Fruit fly (Drosophila melanogaster) whole organism, pupa: ENCODE data around the gene Cyp313a5.

Experiments
- CG10348 ChIP-seq: fragments of 200-800 bp; sonication (Bioruptor generic); IDR thresholded peaks from 2 replicates; pipeline ENCODE4 v1.3.6; 2022; ENCODE audit warnings: missing biosample characterization, missing genetic modification characterization
- CG12605 ChIP-seq: fragments of 200-800 bp; sonication (Bioruptor generic); IDR thresholded peaks from 2 replicates; pipeline ENCODE4 v1.3.6; 2022; ENCODE audit warnings: missing biosample characterization, missing genetic modification characterization
- CG13204 ChIP-seq: fragments of 200-800 bp; sonication (Bioruptor generic); optimal IDR thresholded peaks from 2 replicates; lab custom pipeline; 2018; ENCODE audit warnings: missing biosample characterization, mild to moderate bottlenecking, missing genetic modification characterization, moderate library complexity
- CG14655 ChIP-seq: fragments of 200-800 bp; sonication (Bioruptor generic); optimal IDR thresholded peaks from 3 replicates; lab custom pipeline; 2017; ENCODE audit warnings: mild to moderate bottlenecking, missing biosample characterization, missing genetic modification reagents, missing genetic modification characterization
- CG15710 ChIP-seq: fragments of 200-800 bp; sonication (Bioruptor generic); optimal IDR thresholded peaks from 2 replicates; lab custom pipeline; 2018; ENCODE audit warnings: missing biosample characterization, mild to moderate bottlenecking, missing genetic modification characterization, moderate library complexity
- CG17806 ChIP-seq: fragments of 200-800 bp; sonication (Bioruptor generic); optimal IDR thresholded peaks from 2 replicates; lab custom pipeline; 2018; ENCODE audit warnings: missing biosample characterization, mild to moderate bottlenecking, missing genetic modification characterization, moderate library complexity
- CG32121 ChIP-seq: fragments of 200-800 bp; sonication (Bioruptor generic); IDR thresholded peaks from 2 replicates; pipeline ENCODE4 v1.3.6; 2022; ENCODE audit warnings: missing biosample characterization, missing genetic modification characterization
- CG34367 ChIP-seq: fragments of 200-800 bp; sonication (Bioruptor generic); optimal IDR thresholded peaks from 2 replicates; lab custom pipeline; 2018; ENCODE audit warnings: missing biosample characterization, mild to moderate bottlenecking, missing genetic modification characterization
- CG4496 ChIP-seq: fragments of 200-800 bp; sonication (Bioruptor generic); IDR thresholded peaks from 3 replicates; pipeline ENCODE4 v1.3.6; 2022; ENCODE audit warnings: missing biosample characterization, missing genetic modification characterization
- CG8159 ChIP-seq: fragments of 200-800 bp; sonication (Bioruptor generic); optimal IDR thresholded peaks from 3 replicates; lab custom pipeline; 2018; ENCODE audit warnings: missing biosample characterization, mild to moderate bottlenecking, missing genetic modification characterization, moderate library complexity
- CG8301 ChIP-seq: fragments of 200-800 bp; sonication (Bioruptor generic); optimal IDR thresholded peaks from 2 replicates; lab custom pipeline; 2018; ENCODE audit warnings: missing biosample characterization, mild to moderate bottlenecking, missing genetic modification characterization
- CG9948 ChIP-seq: fragments of 200-800 bp; sonication (Bioruptor generic); optimal IDR thresholded peaks from 2 replicates; lab custom pipeline; 2018; ENCODE audit warnings: missing biosample characterization, mild to moderate bottlenecking, missing genetic modification characterization, moderate library complexity
- D1 ChIP-seq: fragments of 200-800 bp; sonication (Bioruptor generic); optimal IDR thresholded peaks from 2 replicates; lab custom pipeline; 2018; ENCODE audit warnings: missing biosample characterization, mild to moderate bottlenecking, missing genetic modification characterization, moderate library complexity
- EcR ChIP-seq: fragments of 200-800 bp; sonication (Bioruptor generic); optimal IDR thresholded peaks from 3 replicates; lab custom pipeline; 2019; ENCODE audit warnings: missing biosample characterization, missing genetic modification characterization, mild to moderate bottlenecking, moderate library complexity, missing genetic modification reagents
- Ets98B ChIP-seq: fragments of 200-800 bp; sonication (Bioruptor generic); IDR thresholded peaks from 2 replicates; pipeline ENCODE4 v1.3.6; 2022; ENCODE audit warnings: missing biosample characterization, missing genetic modification characterization
- Pif1A ChIP-seq: fragments of 200-800 bp; sonication (Bioruptor generic); optimal IDR thresholded peaks from 3 replicates; lab custom pipeline; 2016; ENCODE audit warnings: missing biosample characterization, missing genetic modification characterization
- Pif1B ChIP-seq: fragments of 200-800 bp; sonication (Bioruptor generic); optimal IDR thresholded peaks from 3 replicates; lab custom pipeline; 2016; ENCODE audit warnings: missing biosample characterization, missing genetic modification characterization
- Snoo ChIP-seq: fragments of 200-800 bp; sonication (Bioruptor generic); optimal IDR thresholded peaks from 3 replicates; lab custom pipeline; 2017; ENCODE audit warnings: missing biosample characterization, mild to moderate bottlenecking, missing genetic modification characterization, inconsistent platforms
- fd96Ca ChIP-seq: fragments of 200-800 bp; sonication (Bioruptor generic); IDR thresholded peaks from 3 replicates; pipeline ENCODE4 v1.3.6; 2022; ENCODE audit warnings: missing biosample characterization, missing genetic modification characterization
- gl ChIP-seq: fragments of 200-800 bp; sonication (Bioruptor generic); optimal IDR thresholded peaks from 2 replicates; lab custom pipeline; 2018; ENCODE audit warnings: missing biosample characterization, mild to moderate bottlenecking, missing genetic modification characterization
- rn ChIP-seq: fragments of 200-800 bp; sonication (Bioruptor generic); IDR thresholded peaks from 2 replicates; pipeline ENCODE4 v1.3.6; 2022; ENCODE audit warnings: missing biosample characterization, missing genetic modification characterization

Cyp313a5 gene

DNA sequence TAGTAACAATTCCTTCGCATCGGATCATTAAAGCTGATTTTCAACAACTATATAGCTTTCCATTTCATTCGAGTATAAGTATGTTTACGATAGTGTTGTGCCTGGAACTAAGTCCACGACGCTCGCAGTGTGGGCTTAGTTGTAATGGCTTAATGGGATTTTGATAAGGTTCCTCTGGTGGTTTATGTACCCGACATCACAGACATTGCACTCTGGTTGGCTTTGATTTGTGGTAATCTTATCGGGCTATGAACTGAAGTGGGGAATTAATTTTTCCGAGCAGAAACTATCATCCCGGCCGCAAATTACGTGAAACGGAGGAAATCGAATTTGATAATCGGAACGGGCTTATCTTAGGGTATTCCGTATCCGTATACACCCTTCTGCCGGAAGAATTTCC is 22.9 kb downstream of the Cyp313a5 start:
- TF ChIP-seq CG15710: no peak
- no peak for TF ChIP-seq Snoo (tag; lab: Kevin White, UChicago)
- no peak for TF ChIP-seq fd96Ca (GFP tag; lab: Robert Waterston, UW)
- no peak for TF ChIP-seq CG13204

DNA sequence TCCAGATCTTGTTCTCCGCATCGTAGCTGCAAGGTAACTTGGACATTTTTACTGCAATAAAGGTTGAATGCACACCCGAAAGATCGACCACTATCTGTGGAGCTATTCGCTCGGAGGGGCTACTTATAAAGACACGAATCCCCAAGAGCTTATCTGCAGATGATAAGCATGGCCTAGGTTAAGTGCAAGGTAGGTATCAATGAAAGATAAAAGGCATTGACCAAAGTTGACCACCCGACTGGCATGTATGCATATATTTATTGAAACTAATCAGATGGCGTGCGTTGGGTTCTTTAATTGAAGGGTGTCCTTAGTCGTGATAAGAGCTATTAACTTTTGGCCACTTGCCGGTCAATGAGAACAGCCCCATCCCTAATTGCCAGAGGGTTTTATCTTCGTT is 24.2 kb downstream of the Cyp313a5 start, which contains the start of gene CG4830:
Gene CG4830, minus strand, starts transcription at position 101 of the 400 bp plus-strand sequence.
- TF ChIP-seq Pif1A (no peak), Snoo (tag; lab: Kevin White, UChicago) (no peak), CG9948 (tag; lab: Kevin White, UChicago) (no peak), CG12605 (no peak), CG8159 (tag; lab: Kevin White, UChicago) (no peak), Pif1B (GFP tag; lab: Kevin White, UChicago) (no peak), CG34367 (tag; lab: Kevin White, UChicago) (no peak), CG15710 (no peak), rn (GFP tag; lab: Robert Waterston, UW) (no peak), gl (no peak), Ets98B (GFP tag; lab: Robert Waterston, UW) (no peak), CG10348 (GFP tag; lab: Robert Waterston, UW) (no peak), EcR (no peak), CG4496 (GFP tag; lab: Robert Waterston, UW) (no peak), D1 (no peak), CG8301 (tag; lab: Kevin White, UChicago) (no peak), CG13204 (no peak), CG32121 (GFP tag; lab: Robert Waterston, UW) (no peak), fd96Ca (GFP tag; lab: Robert Waterston, UW) (no peak), CG14655 (GFP tag; lab: Kevin White, UChicago) (no peak)

DNA sequence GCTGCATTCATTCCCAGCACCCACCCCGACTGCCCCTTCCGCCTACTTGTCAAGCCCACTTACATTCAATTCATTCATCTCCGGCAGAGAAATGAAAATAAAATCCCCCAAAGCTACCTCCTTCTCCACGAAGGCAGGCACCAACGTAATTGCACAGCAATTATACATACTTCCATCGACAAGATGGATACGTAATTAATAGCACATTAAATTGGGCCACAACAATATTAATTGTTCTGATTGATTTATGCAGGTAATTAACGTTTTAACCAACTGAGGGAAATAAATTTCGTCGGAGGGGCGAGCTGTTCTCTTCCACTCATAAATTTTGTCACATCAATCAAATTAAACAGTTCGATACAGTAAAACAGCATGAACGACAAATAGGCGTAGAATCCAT is 36.8 kb downstream of the Cyp313a5 start, which contains the start of gene Adk1:
Gene Adk1, plus strand, starts transcription at position 301 of the 400 bp plus-strand sequence.
- no peak for TF ChIP-seq CG14655 (GFP tag; lab: Kevin White, UChicago)
- no peak for TF ChIP-seq fd96Ca (GFP tag; lab: Robert Waterston, UW)
- no peak for TF ChIP-seq CG8301 (tag; lab: Kevin White, UChicago)
- no peak for TF ChIP-seq CG17806 (tag; lab: Kevin White, UChicago)
- no peak for TF ChIP-seq Pif1B (GFP tag; lab: Kevin White, UChicago)
- no peak for TF ChIP-seq EcR
- no peak for TF ChIP-seq CG13204
- TF ChIP-seq CG9948 (tag; lab: Kevin White, UChicago): no peak
- no peak for TF ChIP-seq gl
- no peak for TF ChIP-seq Ets98B (GFP tag; lab: Robert Waterston, UW)
- TF ChIP-seq D1: no peak
- TF ChIP-seq CG4496 (GFP tag; lab: Robert Waterston, UW): no peak
- TF ChIP-seq CG34367 (tag; lab: Kevin White, UChicago): no peak
- TF ChIP-seq CG15710: no peak
- no peak for TF ChIP-seq CG8159 (tag; lab: Kevin White, UChicago)
- no peak for TF ChIP-seq CG10348 (GFP tag; lab: Robert Waterston, UW)
- no peak for TF ChIP-seq CG12605
- TF ChIP-seq Pif1A: no peak
- TF ChIP-seq rn (GFP tag; lab: Robert Waterston, UW): no peak

DNA sequence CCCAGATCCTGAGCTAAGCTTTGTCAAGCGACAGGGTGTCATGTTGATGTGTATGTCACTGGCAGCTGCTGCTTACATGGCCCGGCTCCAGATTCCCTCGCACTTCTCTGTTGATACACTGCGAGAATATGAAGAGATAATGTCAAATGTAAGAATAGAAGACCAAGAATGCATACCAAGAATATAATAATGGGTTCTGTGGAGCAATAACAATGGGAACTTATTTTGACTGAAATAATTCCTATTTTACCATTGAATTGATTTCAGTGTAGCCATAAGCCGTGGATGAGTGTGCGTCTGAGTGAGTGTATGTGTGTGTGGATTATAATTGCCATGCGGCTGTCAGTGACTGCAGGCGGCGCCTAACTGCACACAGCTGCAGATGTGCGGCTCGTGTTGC is 38.4 kb downstream of the Cyp313a5 start:
- TF ChIP-seq CG13204: no peak
- TF ChIP-seq CG15710: peak; percentile 55
- peak; percentile 8 for TF ChIP-seq Pif1A
- peak; percentile 53 for TF ChIP-seq CG8159 (tag; lab: Kevin White, UChicago)
- 0 out of 3 replicates have a peak, but pooled peaks have one; percentile 31 for TF ChIP-seq CG4496 (GFP tag; lab: Robert Waterston, UW)
- TF ChIP-seq CG14655 (GFP tag; lab: Kevin White, UChicago): peak; percentile 37
- TF ChIP-seq Pif1B (GFP tag; lab: Kevin White, UChicago): no peak
- TF ChIP-seq EcR: no peak

DNA sequence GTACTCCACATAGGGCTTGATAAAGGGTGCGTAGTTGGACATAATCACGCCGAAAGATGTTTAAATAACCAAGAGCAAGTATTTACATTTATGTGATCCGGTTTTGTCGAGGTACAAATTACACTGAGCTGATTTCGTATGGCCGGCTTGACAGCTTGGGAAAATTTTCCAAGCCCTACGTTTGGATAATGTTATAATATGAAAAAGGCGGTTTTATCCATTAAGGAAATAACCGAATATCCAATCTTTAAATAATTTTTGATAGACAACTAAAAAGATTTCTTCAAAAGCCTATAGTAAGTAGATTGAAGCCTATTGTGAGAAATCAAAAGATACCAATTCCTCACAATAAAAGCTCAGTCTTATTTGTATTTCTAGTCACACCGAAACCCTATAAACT is 39.6 kb downstream of the Cyp313a5 start, which contains the start of the genes eIF3d2 and CG43450:
Gene eIF3d2, minus strand, starts transcription at position 101 of the 400 bp plus-strand sequence.
Gene CG43450, plus strand, starts transcription at position 384 of the 400 bp plus-strand sequence.
- TF ChIP-seq CG14655 (GFP tag; lab: Kevin White, UChicago): no peak
- no peak for TF ChIP-seq Ets98B (GFP tag; lab: Robert Waterston, UW)
- TF ChIP-seq rn (GFP tag; lab: Robert Waterston, UW): no peak
- TF ChIP-seq CG15710: no peak
- no peak for TF ChIP-seq CG17806 (tag; lab: Kevin White, UChicago)
- TF ChIP-seq CG10348 (GFP tag; lab: Robert Waterston, UW): no peak
- no peak for TF ChIP-seq CG13204
- TF ChIP-seq CG34367 (tag; lab: Kevin White, UChicago): no peak
- no peak for TF ChIP-seq fd96Ca (GFP tag; lab: Robert Waterston, UW)
- no peak for TF ChIP-seq CG4496 (GFP tag; lab: Robert Waterston, UW)
- no peak for TF ChIP-seq CG9948 (tag; lab: Kevin White, UChicago)
- no peak for TF ChIP-seq CG8159 (tag; lab: Kevin White, UChicago)
- no peak for TF ChIP-seq CG32121 (GFP tag; lab: Robert Waterston, UW)
- TF ChIP-seq D1: no peak

DNA sequence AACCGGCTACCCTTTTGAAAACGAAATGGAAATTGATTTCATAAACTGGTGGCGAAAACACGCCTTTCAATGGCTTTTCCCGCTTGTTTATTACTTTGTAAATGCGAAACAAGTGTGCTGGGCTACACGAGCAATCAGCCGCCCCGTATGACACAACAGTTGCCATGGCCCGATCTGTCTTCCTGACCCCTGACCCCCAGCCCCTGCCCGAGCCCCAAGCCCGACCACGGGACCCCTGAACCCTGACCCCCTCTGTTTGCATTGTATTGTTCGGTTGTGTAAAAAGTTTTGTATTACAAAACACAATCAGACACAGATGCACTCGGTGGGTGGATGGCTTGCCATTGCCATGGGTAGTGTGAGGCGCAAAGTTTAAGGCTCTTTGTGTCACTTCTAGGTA is 48.9 kb downstream of the Cyp313a5 start:
- no peak for TF ChIP-seq CG4496 (GFP tag; lab: Robert Waterston, UW)
- no peak for TF ChIP-seq CG10348 (GFP tag; lab: Robert Waterston, UW)
- TF ChIP-seq CG32121 (GFP tag; lab: Robert Waterston, UW): no peak
- no peak for TF ChIP-seq CG17806 (tag; lab: Kevin White, UChicago)
- no peak for TF ChIP-seq CG15710
- no peak for TF ChIP-seq Pif1B (GFP tag; lab: Kevin White, UChicago)
- no peak for TF ChIP-seq CG12605
- TF ChIP-seq CG13204: no peak
- no peak for TF ChIP-seq gl
- no peak for TF ChIP-seq fd96Ca (GFP tag; lab: Robert Waterston, UW)
- no peak for TF ChIP-seq CG8159 (tag; lab: Kevin White, UChicago)
- no peak for TF ChIP-seq EcR
- TF ChIP-seq Snoo (tag; lab: Kevin White, UChicago): no peak
- no peak for TF ChIP-seq Pif1A
- no peak for TF ChIP-seq CG34367 (tag; lab: Kevin White, UChicago)
- no peak for TF ChIP-seq CG9948 (tag; lab: Kevin White, UChicago)
- TF ChIP-seq Ets98B (GFP tag; lab: Robert Waterston, UW): no peak
